Worm (Caenorhabditis elegans): Measurements from ENCODE around the gene F52B10.3.

- TF ChIP-seq ztf-11 (tag; optimal IDR thresholded peaks at IDR 0.05) (no peak), lin-39 (tag; optimal IDR thresholded peaks at IDR 0.05) (no peak), nhr-6 (tag; optimal IDR thresholded peaks at IDR 0.05) (no peak), C34F6.9 (tag; optimal IDR thresholded peaks at IDR 0.05) (no peak)
Measured at ce11 chrX:2891879-2892278, 6.3 kb downstream of the F52B10.3 start.
